Worm (Caenorhabditis elegans) whole organism, early embryonic: ENCODE measurements around the gene srn-1.

ENCODE experiments used
- B0310.2 ChIP-seq: sonication (generic microtip); optimal IDR thresholded peaks from 2 replicates; lab custom pipeline; 2016; ENCODE audit warnings: mild to moderate bottlenecking, missing genetic modification characterization, missing compliant biosample characterization
- F13C5.2 ChIP-seq: sonication (generic microtip); optimal IDR thresholded peaks from 2 replicates; lab custom pipeline; 2017; ENCODE audit warnings: mild to moderate bottlenecking, missing genetic modification characterization, inconsistent platforms, missing compliant biosample characterization
- aly-1 ChIP-seq: sonication (generic microtip); optimal IDR thresholded peaks from 2 replicates; lab custom pipeline; 2016; ENCODE audit warnings: missing genetic modification characterization, missing compliant biosample characterization
- ama-1 ChIP-seq: fragments of 150-350 bp; optimal IDR thresholded peaks from 2 replicates; lab custom pipeline; 2014
- ceh-13 ChIP-seq: fragments of 200-800 bp; sonication (Bioruptor generic); optimal IDR thresholded peaks from 2 replicates; lab custom pipeline; 2018; ENCODE audit warnings: mild to moderate bottlenecking, missing genetic modification characterization, missing compliant biosample characterization
- ceh-36 ChIP-seq: sonication (generic microtip); optimal IDR thresholded peaks from 2 replicates; lab custom pipeline; 2016; ENCODE audit warnings: missing genetic modification characterization, inconsistent platforms, missing compliant biosample characterization
- ets-7 ChIP-seq: sonication (generic microtip); optimal IDR thresholded peaks from 2 replicates; lab custom pipeline; 2016; ENCODE audit warnings: missing genotype, missing genetic modification characterization, missing compliant biosample characterization
- flt-1 ChIP-seq: fragments of 200-800 bp; sonication (Bioruptor generic); IDR thresholded peaks from 2 replicates; pipeline ENCODE4 v1.3.6; 2022; ENCODE audit warnings: missing genetic modification characterization, missing compliant biosample characterization
- hmbx-1 ChIP-seq: sonication (generic microtip); optimal IDR thresholded peaks from 2 replicates; lab custom pipeline; 2016; ENCODE audit warnings: mild to moderate bottlenecking, missing genetic modification characterization, missing compliant biosample characterization
- hmg-4 ChIP-seq: fragments of 200-800 bp; sonication (Bioruptor generic); optimal IDR thresholded peaks from 2 replicates; lab custom pipeline; 2018; ENCODE audit warnings: mild to moderate bottlenecking, missing genetic modification characterization, missing compliant biosample characterization
- hnd-1 ChIP-seq: sonication (generic microtip); optimal IDR thresholded peaks from 2 replicates; lab custom pipeline; 2016; ENCODE audit warnings: missing genetic modification characterization, missing compliant biosample characterization
- pes-1 ChIP-seq: fragments of 200-800 bp; sonication (Bioruptor generic); IDR thresholded peaks from 2 replicates; pipeline ENCODE4 v1.3.6; 2022; ENCODE audit warnings: missing genetic modification reagents, missing genetic modification characterization, missing compliant biosample characterization
- scrt-1 ChIP-seq: fragments of 200-800 bp; sonication (Bioruptor generic); IDR thresholded peaks from 2 replicates; pipeline ENCODE4 v1.3.6; 2022; ENCODE audit warnings: missing genetic modification characterization, missing compliant biosample characterization
- sea-1 ChIP-seq: fragments of 200-800 bp; sonication (Bioruptor generic); conservative IDR thresholded peaks from 2 replicates; pipeline ENCODE4 v1.3.6; 2022; ENCODE audit warnings: missing genetic modification characterization, missing compliant biosample characterization
- tbx-11 ChIP-seq: fragments of 200-800 bp; sonication (Bioruptor generic); IDR thresholded peaks from 2 replicates; pipeline ENCODE4 v1.3.6; 2022; ENCODE audit warnings: missing genetic modification characterization, missing compliant biosample characterization
- tbx-37 ChIP-seq: fragments of 200-800 bp; sonication (Bioruptor generic); conservative IDR thresholded peaks from 2 replicates; pipeline ENCODE4 v1.3.6; 2022; ENCODE audit warnings: missing genetic modification reagents, missing genetic modification characterization, missing compliant biosample characterization
- tra-4 ChIP-seq: sonication (generic microtip); optimal IDR thresholded peaks from 2 replicates; lab custom pipeline; 2017; ENCODE audit warnings: missing genetic modification characterization, missing compliant biosample characterization

The srn-1 gene

ce11 chrV:6301046-6301445 lies 14.8 kb upstream of the srn-1 start:
- TF ChIP-seq hmbx-1 = no peak
- TF ChIP-seq aly-1 (tag; lab: Kevin White, UChicago) = no peak
- no peak for TF ChIP-seq sea-1 (GFP tag; lab: Robert Waterston, UW)
- no peak for TF ChIP-seq scrt-1 (GFP tag; lab: Robert Waterston, UW)
- no peak for TF ChIP-seq B0310.2 (tag; lab: Kevin White, UChicago)
- no peak for TF ChIP-seq F13C5.2 (tag; lab: Kevin White, UChicago)
- TF ChIP-seq ceh-13 (GFP tag; lab: Kevin White, UChicago) = no peak
- TF ChIP-seq hnd-1 (tag; lab: Kevin White, UChicago) = no peak
- TF ChIP-seq ceh-36 = no peak
- no peak for TF ChIP-seq hmg-4 (GFP tag; lab: Kevin White, UChicago)
- TF ChIP-seq pes-1 = no peak
- no peak for TF ChIP-seq tbx-11
- no peak for TF ChIP-seq tra-4
- TF ChIP-seq ets-7 (tag; lab: Kevin White, UChicago) = no peak

- TF ChIP-seq pes-1 = peak; percentile 59; the same call in 1 of the 2 replicates
Observed at ce11 chrV:6296536-6296935, 10.3 kb upstream of the srn-1 start.

- no peak for TF ChIP-seq hmbx-1
- no peak for TF ChIP-seq aly-1 (tag; lab: Kevin White, UChicago)
- TF ChIP-seq hnd-1 (tag; lab: Kevin White, UChicago) = no peak
- TF ChIP-seq B0310.2 (tag; lab: Kevin White, UChicago) = no peak
Observed at ce11 chrV:6292401-6292800, 6.2 kb upstream of the srn-1 start, which contains the start of gene K12B6.9. Gene K12B6.9, minus strand, starts transcription at chrV:6292666.

ce11 chrV:6291301-6291700 lies 5.1 kb upstream of the srn-1 start:
- no peak for TF ChIP-seq pes-1
- TF ChIP-seq ceh-13 (GFP tag; lab: Kevin White, UChicago) = no peak
- no peak for TF ChIP-seq sea-1 (GFP tag; lab: Robert Waterston, UW)
- TF ChIP-seq ama-1 (lab: Kevin White, UChicago) = no peak
- TF ChIP-seq flt-1 = no peak
- no peak for TF ChIP-seq aly-1 (tag; lab: Kevin White, UChicago)
- no peak for TF ChIP-seq B0310.2 (tag; lab: Kevin White, UChicago)
- TF ChIP-seq hmbx-1 = no peak
- TF ChIP-seq F13C5.2 (tag; lab: Kevin White, UChicago) = no peak
- no peak for TF ChIP-seq ets-7 (tag; lab: Kevin White, UChicago)
- no peak for TF ChIP-seq tra-4
- no peak for TF ChIP-seq scrt-1 (GFP tag; lab: Robert Waterston, UW)
- TF ChIP-seq tbx-37 (GFP tag; lab: Robert Waterston, UW) = no peak
- no peak for TF ChIP-seq tbx-11
- no peak for TF ChIP-seq ceh-36
- TF ChIP-seq hnd-1 (tag; lab: Kevin White, UChicago) = no peak
- TF ChIP-seq hmg-4 (GFP tag; lab: Kevin White, UChicago) = no peak

ce11 chrV:6288607-6289006 lies 2.4 kb upstream of the srn-1 start, which contains the start of gene K12B6.11:
Gene K12B6.11, plus strand, starts transcription at chrV:6288907.
- TF ChIP-seq B0310.2 (tag; lab: Kevin White, UChicago) (no peak), ets-7 (tag; lab: Kevin White, UChicago) (no peak), F13C5.2 (tag; lab: Kevin White, UChicago) (no peak), ceh-36 (no peak), hnd-1 (tag; lab: Kevin White, UChicago) (no peak), ama-1 (lab: Kevin White, UChicago) (no peak)

- TF ChIP-seq tbx-11 = no peak
- TF ChIP-seq ceh-36 = no peak
- TF ChIP-seq pes-1 = no peak
- TF ChIP-seq B0310.2 (tag; lab: Kevin White, UChicago) = no peak
- TF ChIP-seq flt-1 = no peak
- no peak for TF ChIP-seq aly-1 (tag; lab: Kevin White, UChicago)
- TF ChIP-seq ceh-13 (GFP tag; lab: Kevin White, UChicago) = no peak
- TF ChIP-seq hnd-1 (tag; lab: Kevin White, UChicago) = no peak
- TF ChIP-seq hmbx-1 = no peak
- no peak for TF ChIP-seq scrt-1 (GFP tag; lab: Robert Waterston, UW)
- no peak for TF ChIP-seq tra-4
- no peak for TF ChIP-seq tbx-37 (GFP tag; lab: Robert Waterston, UW)
- no peak for TF ChIP-seq sea-1 (GFP tag; lab: Robert Waterston, UW)
- TF ChIP-seq hmg-4 (GFP tag; lab: Kevin White, UChicago) = no peak
- no peak for TF ChIP-seq ama-1 (lab: Kevin White, UChicago)
- TF ChIP-seq F13C5.2 (tag; lab: Kevin White, UChicago) = no peak
Observed at ce11 chrV:6281175-6281574, 5.1 kb downstream of the srn-1 start, which contains the start of the genes K12B6.4 and spe-49. Gene K12B6.4, minus strand, starts transcription at chrV:6281275. Gene spe-49, plus strand, starts transcription at chrV:6281359.

- TF ChIP-seq F13C5.2 (tag; lab: Kevin White, UChicago) = no peak
- TF ChIP-seq hmg-4 (GFP tag; lab: Kevin White, UChicago) = no peak
- no peak for TF ChIP-seq ets-7 (tag; lab: Kevin White, UChicago)
- TF ChIP-seq ceh-36 = no peak
- no peak for TF ChIP-seq tbx-37 (GFP tag; lab: Robert Waterston, UW)
- no peak for TF ChIP-seq tra-4
Observed at ce11 chrV:6280067-6280466, 6.2 kb downstream of the srn-1 start.
